In genomic region chr2L:19444734-19445140, dm6 we compare ENCODE assay signal across 1 fruit fly cellular context.
TF ChIP-seq lines count a peak whose summit lies in the region.

TSS of gene Hs2st (minus strand) at chr2L:19444750.

TF ChIP-seq in whole organism, embryonic, 481 proteins besides CTCF, POLR2A, EP300 and RAD21 (continued from another document and continues in another):
- TF ChIP-seq CG18476 (GFP tag; optimal IDR thresholded peaks at IDR 0.05; lab: Kevin White, UChicago) (peak; percentile 93), amos (GFP tag; IDR thresholded peaks at IDR 0.05; lab: Robert Waterston, UW; ENCODE audit: partially characterized antibody) (peak; percentile 42; the same call in 1 of the 2 replicates), zen2 (GFP tag; IDR thresholded peaks at IDR 0.05; lab: Robert Waterston, UW; ENCODE audit: partially characterized antibody) (no peak), pb (GFP tag; optimal IDR thresholded peaks at IDR 0.05; lab: Kevin White, UChicago) (peak; percentile 83), Mrtf (GFP tag; IDR thresholded peaks at IDR 0.05; lab: Robert Waterston, UW) (peak; percentile 86), CG6272 (GFP tag; IDR thresholded peaks at IDR 0.05; lab: Robert Waterston, UW) (peak; percentile 95), CG34422 (GFP tag; IDR thresholded peaks at IDR 0.05; lab: Robert Waterston, UW) (peak; percentile 94), CG13287 (GFP tag; IDR thresholded peaks at IDR 0.05; lab: Robert Waterston, UW; ENCODE audit: partially characterized antibody) (peak; percentile 62), lov (optimal IDR thresholded peaks at IDR 0.05; lab: Kevin White, UChicago) (no peak), lov (GFP tag; IDR thresholded peaks at IDR 0.05; lab: Robert Waterston, UW) (peak; percentile 77), Doc2 (GFP tag; IDR thresholded peaks at IDR 0.05; lab: Robert Waterston, UW) (peak; percentile 83), pum (GFP tag; optimal IDR thresholded peaks at IDR 0.05; lab: Kevin White, UChicago) (peak; percentile 96), CG10366 (GFP tag; IDR thresholded peaks at IDR 0.05; lab: Robert Waterston, UW) (peak; percentile 93), CG3838 (GFP tag; optimal IDR thresholded peaks at IDR 0.05; lab: Kevin White, UChicago) (peak; percentile 79), Lim3 (GFP tag; IDR thresholded peaks at IDR 0.05; lab: Robert Waterston, UW) (peak; percentile 77), CG5953 (GFP tag; IDR thresholded peaks at IDR 0.05; lab: Robert Waterston, UW) (peak; percentile 82), CG10543 (GFP tag; optimal IDR thresholded peaks at IDR 0.05; lab: Kevin White, UChicago) (peak; percentile 91), D (optimal IDR thresholded peaks at IDR 0.05; lab: Kevin White, UChicago) (no peak), D (GFP tag; optimal IDR thresholded peaks at IDR 0.05; lab: Kevin White, UChicago) (peak; percentile 83), CG15514 (GFP tag; optimal IDR thresholded peaks at IDR 0.05; lab: Kevin White, UChicago) (peak; percentile 85), CG6854 (GFP tag; optimal IDR thresholded peaks at IDR 0.05; lab: Kevin White, UChicago) (peak; percentile 58), CG30431 (GFP tag; optimal IDR thresholded peaks at IDR 0.05; lab: Kevin White, UChicago) (peak; percentile 89), CG17361 (GFP tag; IDR thresholded peaks at IDR 0.05; lab: Robert Waterston, UW) (peak; percentile 95), CG9609 (GFP tag; optimal IDR thresholded peaks at IDR 0.05; lab: Kevin White, UChicago) (peak; percentile 96), HmgD (GFP tag; optimal IDR thresholded peaks at IDR 0.05; lab: Kevin White, UChicago) (peak; percentile 96), CG8281 (tag; optimal IDR thresholded peaks at IDR 0.05; lab: Kevin White, UChicago) (peak; percentile 65), Neu2 (GFP tag; optimal IDR thresholded peaks at IDR 0.05; lab: Kevin White, UChicago; ENCODE audit: borderline replicate concordance) (peak; percentile 72), otp (GFP tag; IDR thresholded peaks at IDR 0.05; lab: Robert Waterston, UW) (peak; percentile 79; the same call in 2 of the 3 replicates), lab (GFP tag; optimal IDR thresholded peaks at IDR 0.05; lab: Kevin White, UChicago) (peak; percentile 93), CG17612 (GFP tag; IDR thresholded peaks at IDR 0.05; lab: Robert Waterston, UW) (peak; percentile 78), tap (tag; optimal IDR thresholded peaks at IDR 0.05; lab: Kevin White, UChicago) (peak; percentile 72), CG10654 (GFP tag; optimal IDR thresholded peaks at IDR 0.05; lab: Kevin White, UChicago) (peak; percentile 94), CG12071 (GFP tag; optimal IDR thresholded peaks at IDR 0.05; lab: Kevin White, UChicago) (peak; percentile 47), HLH54F (GFP tag; optimal IDR thresholded peaks at IDR 0.05; lab: Kevin White, UChicago) (peak; percentile 97), CG9437 (GFP tag; optimal IDR thresholded peaks at IDR 0.05; lab: Kevin White, UChicago) (peak; percentile 69), ssp (GFP tag; IDR thresholded peaks at IDR 0.05; lab: Robert Waterston, UW) (peak; percentile 90), jigr1 (GFP tag; IDR thresholded peaks at IDR 0.05; lab: Robert Waterston, UW) (peak; percentile 85; the same call in 2 of the 3 replicates), fd64A (GFP tag; optimal IDR thresholded peaks at IDR 0.05; lab: Kevin White, UChicago) (peak; percentile 3), usp (GFP tag; optimal IDR thresholded peaks at IDR 0.05; lab: Kevin White, UChicago) (no peak), CG33213 (GFP tag; optimal IDR thresholded peaks at IDR 0.05; lab: Kevin White, UChicago) (peak; percentile 93), Taf1 (GFP tag; IDR thresholded peaks at IDR 0.05; lab: Robert Waterston, UW) (peak; percentile 90), CG2678 (tag; optimal IDR thresholded peaks at IDR 0.05; lab: Kevin White, UChicago) (peak; percentile 90), Blimp-1 (GFP tag; optimal IDR thresholded peaks at IDR 0.05; lab: Kevin White, UChicago) (peak; percentile 83), cas (GFP tag; IDR thresholded peaks at IDR 0.05; lab: Robert Waterston, UW) (peak; percentile 89), CG17802 (tag; optimal IDR thresholded peaks at IDR 0.05; lab: Kevin White, UChicago) (peak; percentile 72), Gsc (GFP tag; IDR thresholded peaks at IDR 0.05; lab: Robert Waterston, UW) (peak; percentile 87), crol (GFP tag; IDR thresholded peaks at IDR 0.05; lab: Robert Waterston, UW) (no peak; the same call in 1 of the 2 replicates), ems (GFP tag; optimal IDR thresholded peaks at IDR 0.05; lab: Kevin White, UChicago) (peak; percentile 95), CG11723 (GFP tag; optimal IDR thresholded peaks at IDR 0.05; lab: Kevin White, UChicago) (peak; percentile 85), lilli (GFP tag; optimal IDR thresholded peaks at IDR 0.05; lab: Kevin White, UChicago) (peak; percentile 98), CG7987 (GFP tag; optimal IDR thresholded peaks at IDR 0.05; lab: Kevin White, UChicago) (peak; percentile 87), CG4424 (GFP tag; optimal IDR thresholded peaks at IDR 0.05; lab: Kevin White, UChicago) (peak; percentile 93), hkb (optimal IDR thresholded peaks at IDR 0.05; lab: Kevin White, UChicago) (peak; percentile 97), hkb (GFP tag; IDR thresholded peaks at IDR 0.05; lab: Robert Waterston, UW) (peak; percentile 82), CG15269 (tag; optimal IDR thresholded peaks at IDR 0.05; lab: Kevin White, UChicago) (peak; percentile 88), CG42726 (GFP tag; IDR thresholded peaks at IDR 0.05; lab: Robert Waterston, UW; ENCODE audit: partially characterized antibody) (no peak), tin (GFP tag; optimal IDR thresholded peaks at IDR 0.05; lab: Kevin White, UChicago) (peak; percentile 95), hbn (GFP tag; IDR thresholded peaks at IDR 0.05; lab: Robert Waterston, UW; ENCODE audit: partially characterized antibody) (no peak), Bgb (GFP tag; IDR thresholded peaks at IDR 0.05; lab: Robert Waterston, UW; ENCODE audit: partially characterized antibody) (0 out of 2 replicates have a peak, but pooled peaks have one; percentile 17), Med (GFP tag; lab: Kevin White, UChicago) (peak; percentile 99), dmrt11E (tag; optimal IDR thresholded peaks at IDR 0.05; lab: Kevin White, UChicago) (peak; percentile 89), CG3726 (GFP tag; IDR thresholded peaks at IDR 0.05; lab: Robert Waterston, UW) (peak; percentile 91; the same call in 2 of the 3 replicates), Deaf1 (tag; optimal IDR thresholded peaks at IDR 0.05; lab: Kevin White, UChicago) (no peak), kay (GFP tag; optimal IDR thresholded peaks at IDR 0.05; lab: Kevin White, UChicago) (peak; percentile 91), CG11560 (tag; IDR thresholded peaks at IDR 0.05; lab: Robert Waterston, UW) (peak; percentile 87), inv (GFP tag; IDR thresholded peaks at IDR 0.05; lab: Robert Waterston, UW; ENCODE audit: partially characterized antibody) (peak; percentile 29; the same call in 1 of the 2 replicates), CG30403 (GFP tag; optimal IDR thresholded peaks at IDR 0.05; lab: Kevin White, UChicago) (peak; percentile 97), CG6654 (GFP tag; optimal IDR thresholded peaks at IDR 0.05; lab: Kevin White, UChicago) (peak; percentile 69), bbx (GFP tag; IDR thresholded peaks at IDR 0.05; lab: Robert Waterston, UW; ENCODE audit: partially characterized antibody) (no peak), Awh (GFP tag; IDR thresholded peaks at IDR 0.05; lab: Robert Waterston, UW) (peak; percentile 79), D19B (GFP tag; optimal IDR thresholded peaks at IDR 0.05; lab: Kevin White, UChicago) (peak; percentile 80), Mad (GFP tag; optimal IDR thresholded peaks at IDR 0.05; lab: Kevin White, UChicago) (peak; percentile 95), CG4730 (GFP tag; IDR thresholded peaks at IDR 0.05; lab: Robert Waterston, UW) (peak; percentile 90), nerfin-1 (tag; optimal IDR thresholded peaks at IDR 0.05; lab: Kevin White, UChicago) (peak; percentile 98), CG17568 (GFP tag; optimal IDR thresholded peaks at IDR 0.05; lab: Kevin White, UChicago) (no peak), oc (tag; optimal IDR thresholded peaks at IDR 0.05; lab: Kevin White, UChicago) (peak; percentile 65), Jarid2 (GFP tag; optimal IDR thresholded peaks at IDR 0.05; lab: Kevin White, UChicago) (peak; percentile 66), CG12219 (GFP tag; optimal IDR thresholded peaks at IDR 0.05; lab: Kevin White, UChicago) (peak; percentile 67), shn (GFP tag; optimal IDR thresholded peaks at IDR 0.05; lab: Kevin White, UChicago) (peak; percentile 97), crc (GFP tag; optimal IDR thresholded peaks at IDR 0.05; lab: Kevin White, UChicago) (peak; percentile 85), E2f2 (GFP tag; IDR thresholded peaks at IDR 0.05; lab: Robert Waterston, UW) (peak; percentile 79), NFAT (GFP tag; IDR thresholded peaks at IDR 0.05; lab: Robert Waterston, UW) (peak; percentile 93), chif (GFP tag; optimal IDR thresholded peaks at IDR 0.05; lab: Kevin White, UChicago) (peak; percentile 95), her (GFP tag; optimal IDR thresholded peaks at IDR 0.05; lab: Kevin White, UChicago) (peak; percentile 86), ttk (GFP tag; IDR thresholded peaks at IDR 0.05; lab: Robert Waterston, UW) (peak; percentile 86), CG1602 (GFP tag; optimal IDR thresholded peaks at IDR 0.05; lab: Kevin White, UChicago) (peak; percentile 95), CG17328 (GFP tag; IDR thresholded peaks at IDR 0.05; lab: Robert Waterston, UW) (peak; percentile 88), psq (GFP tag; optimal IDR thresholded peaks at IDR 0.05; lab: Kevin White, UChicago) (peak; percentile 83), bowl (GFP tag; IDR thresholded peaks at IDR 0.05; lab: Robert Waterston, UW) (peak; percentile 48; the same call in 1 of the 2 replicates), Adf1 (GFP tag; IDR thresholded peaks at IDR 0.05; lab: Robert Waterston, UW) (peak; percentile 75), cwo (GFP tag; optimal IDR thresholded peaks at IDR 0.05; lab: Kevin White, UChicago) (peak; percentile 75), CG4617 (GFP tag; optimal IDR thresholded peaks at IDR 0.05; lab: Kevin White, UChicago; ENCODE audit: borderline replicate concordance) (peak; percentile 96), peb (GFP tag; IDR thresholded peaks at IDR 0.05; lab: Robert Waterston, UW) (peak; percentile 86), CG10209 (GFP tag; optimal IDR thresholded peaks at IDR 0.05; lab: Kevin White, UChicago) (peak; percentile 94), Fer1 (GFP tag; optimal IDR thresholded peaks at IDR 0.05; lab: Kevin White, UChicago) (peak; percentile 93), vfl (GFP tag; optimal IDR thresholded peaks at IDR 0.05; lab: Kevin White, UChicago) (peak; percentile 95), NC2α (GFP tag; optimal IDR thresholded peaks at IDR 0.05; lab: Kevin White, UChicago) (peak; percentile 58), CG11085 (GFP tag; IDR thresholded peaks at IDR 0.05; lab: Robert Waterston, UW) (peak; percentile 92), CG3065 (GFP tag; optimal IDR thresholded peaks at IDR 0.05; lab: Kevin White, UChicago) (peak; percentile 85), CG31441 (GFP tag; IDR thresholded peaks at IDR 0.05; lab: Robert Waterston, UW) (no peak; the same call in 1 of the 2 replicates), CG30020 (tag; optimal IDR thresholded peaks at IDR 0.05; lab: Kevin White, UChicago) (peak; percentile 78), Ets65A (GFP tag; lab: Kevin White, UChicago) (peak; percentile 100), nmo (GFP tag; optimal IDR thresholded peaks at IDR 0.05; lab: Kevin White, UChicago) (peak; percentile 97), ERR (GFP tag; optimal IDR thresholded peaks at IDR 0.05; lab: Kevin White, UChicago) (peak; percentile 87), CrebB (tag; optimal IDR thresholded peaks at IDR 0.05; lab: Kevin White, UChicago) (peak; percentile 80), CG32772 (GFP tag; IDR thresholded peaks at IDR 0.05; lab: Robert Waterston, UW) (peak; percentile 95), CG17186 (GFP tag; optimal IDR thresholded peaks at IDR 0.05; lab: Kevin White, UChicago) (peak; percentile 84), Sry-δ (GFP tag; optimal IDR thresholded peaks at IDR 0.05; lab: Kevin White, UChicago) (peak; percentile 82), CG11398 (GFP tag; optimal IDR thresholded peaks at IDR 0.05; lab: Kevin White, UChicago) (peak; percentile 84), CG15696 (tag; optimal IDR thresholded peaks at IDR 0.05; lab: Kevin White, UChicago) (peak; percentile 91), CG9876 (GFP tag; optimal IDR thresholded peaks at IDR 0.05; lab: Kevin White, UChicago) (peak; percentile 93), ap (GFP tag; IDR thresholded peaks at IDR 0.05; lab: Robert Waterston, UW) (peak; percentile 80), CG7963 (GFP tag; IDR thresholded peaks at IDR 0.05; lab: Robert Waterston, UW; ENCODE audit: partially characterized antibody) (no peak), Ravus (GFP tag; IDR thresholded peaks at IDR 0.05; lab: Robert Waterston, UW) (peak; percentile 79), kah (GFP tag; optimal IDR thresholded peaks at IDR 0.05; lab: Kevin White, UChicago) (peak; percentile 53), Stat92E (GFP tag; optimal IDR thresholded peaks at IDR 0.05; lab: Kevin White, UChicago) (peak in 1 of 3 experiments; percentile 59), CG9817 (tag; optimal IDR thresholded peaks at IDR 0.05; lab: Kevin White, UChicago) (peak; percentile 95), ash1 (GFP tag; optimal IDR thresholded peaks at IDR 0.05; lab: Kevin White, UChicago) (no peak), CG7839 (tag; optimal IDR thresholded peaks at IDR 0.05; lab: Kevin White, UChicago) (peak; percentile 91), CG13894 (tag; optimal IDR thresholded peaks at IDR 0.05; lab: Kevin White, UChicago) (peak; percentile 90), CG31388 (GFP tag; optimal IDR thresholded peaks at IDR 0.05; lab: Kevin White, UChicago) (peak; percentile 72), NfI (GFP tag; optimal IDR thresholded peaks at IDR 0.05; lab: Kevin White, UChicago) (peak; percentile 93), hth (optimal IDR thresholded peaks at IDR 0.05; lab: Kevin White, UChicago) (no peak), cg (GFP tag; optimal IDR thresholded peaks at IDR 0.05; lab: Kevin White, UChicago) (no peak), Nf-YB (GFP tag; optimal IDR thresholded peaks at IDR 0.05; lab: Kevin White, UChicago) (peak; percentile 65), tna (GFP tag; IDR thresholded peaks at IDR 0.05; lab: Robert Waterston, UW; ENCODE audit: partially characterized antibody) (no peak), eve (GFP tag; optimal IDR thresholded peaks at IDR 0.05; lab: Kevin White, UChicago) (peak in 1 of 2 experiments; percentile 81), CG18262 (tag; optimal IDR thresholded peaks at IDR 0.05; lab: Kevin White, UChicago) (peak; percentile 84), CG1529 (GFP tag; optimal IDR thresholded peaks at IDR 0.05; lab: Kevin White, UChicago) (peak; percentile 82)
